Worm (Caenorhabditis elegans) whole organism, L2 larva: ENCODE results near the gene sra-2.

Source experiments
- C34F6.9 ChIP-seq: fragments of 150-350 bp; optimal IDR thresholded peaks from 2 replicates; lab custom pipeline; 2014; ENCODE audit warnings: missing biosample characterization, missing genetic modification characterization
- F13H6.1 ChIP-seq: sonication (generic microtip); optimal IDR thresholded peaks from 2 replicates; lab custom pipeline; 2016; ENCODE audit warnings: missing genetic modification characterization, missing compliant biosample characterization
- R02D3.7 ChIP-seq: fragments of 150-350 bp; optimal IDR thresholded peaks from 2 replicates; lab custom pipeline; 2014; ENCODE audit warnings: missing biosample characterization, missing genetic modification characterization
- Y55F3AM.14 ChIP-seq: fragments of 200-800 bp; sonication (Bioruptor generic); optimal IDR thresholded peaks from 2 replicates; lab custom pipeline; 2018; ENCODE audit warnings: mild to moderate bottlenecking, missing genetic modification characterization, missing compliant biosample characterization
- alr-1 ChIP-seq: fragments of 150-350 bp; optimal IDR thresholded peaks from 2 replicates; lab custom pipeline; 2014; ENCODE audit warnings: missing biosample characterization, missing genetic modification characterization
- aly-2 ChIP-seq: fragments of 150-350 bp; optimal IDR thresholded peaks from 2 replicates; lab custom pipeline; 2014; ENCODE audit warnings: missing biosample characterization, missing genetic modification characterization
- ama-1 ChIP-seq: fragments of 150-350 bp; optimal IDR thresholded peaks from 2 replicates; lab custom pipeline; 2018; ENCODE audit warnings: inconsistent platforms
- blmp-1 ChIP-seq: sonication (generic microtip); optimal IDR thresholded peaks from 2 replicates; lab custom pipeline; 2017; ENCODE audit warnings: missing genetic modification characterization, mild to moderate bottlenecking, missing compliant biosample characterization, antibody characterized with exemption, moderate library complexity; ENCODE audit not compliant: insufficient read depth
- ceh-16 ChIP-seq: fragments of 150-350 bp; optimal IDR thresholded peaks from 2 replicates; lab custom pipeline; 2014; ENCODE audit warnings: missing biosample characterization, missing genetic modification characterization
- ceh-82 ChIP-seq: fragments of 150-350 bp; optimal IDR thresholded peaks from 2 replicates; lab custom pipeline; 2014; ENCODE audit warnings: missing biosample characterization, missing genetic modification characterization
- crh-2 ChIP-seq: sonication (generic microtip); optimal IDR thresholded peaks from 2 replicates; lab custom pipeline; 2017; ENCODE audit warnings: missing biosample characterization, missing genetic modification characterization
- dmd-4 ChIP-seq: sonication (generic microtip); optimal IDR thresholded peaks from 2 replicates; lab custom pipeline; 2017; ENCODE audit warnings: missing biosample characterization, missing genetic modification characterization
- egl-27 ChIP-seq: sonication (generic microtip); optimal IDR thresholded peaks from 3 replicates; lab custom pipeline; 2017; ENCODE audit warnings: missing biosample characterization, missing genetic modification reagents, missing genetic modification characterization
- elt-1 ChIP-seq: fragments of 150-350 bp; optimal IDR thresholded peaks from 2 replicates; lab custom pipeline; 2014; ENCODE audit warnings: missing biosample characterization, missing genetic modification characterization
- elt-3 ChIP-seq: sonication (generic microtip); optimal IDR thresholded peaks from 2 replicates; lab custom pipeline; 2017; ENCODE audit warnings: missing biosample characterization, missing genetic modification characterization
- fos-1 ChIP-seq: fragments of 150-350 bp; optimal IDR thresholded peaks from 2 replicates; lab custom pipeline; 2014; ENCODE audit warnings: missing biosample characterization, missing genetic modification characterization
- gmeb-1 ChIP-seq: fragments of 150-350 bp; optimal IDR thresholded peaks from 2 replicates; lab custom pipeline; 2014; ENCODE audit warnings: missing biosample characterization, missing genetic modification characterization
- lin-11 ChIP-seq: fragments of 150-350 bp; sonication (generic microtip); optimal IDR thresholded peaks from 2 replicates; lab custom pipeline; 2014; ENCODE audit warnings: missing biosample characterization, missing genetic modification characterization, inconsistent platforms, mixed read lengths
- lin-13 ChIP-seq: fragments of 150-350 bp; optimal IDR thresholded peaks from 2 replicates; lab custom pipeline; 2014; ENCODE audit warnings: missing biosample characterization, missing genetic modification reagents, missing genetic modification characterization
- lin-39 ChIP-seq: fragments of 150-350 bp; optimal IDR thresholded peaks from 2 replicates; lab custom pipeline; 2014; ENCODE audit warnings: missing biosample characterization, missing genetic modification reagents, missing genetic modification characterization
- lsy-2 ChIP-seq, 2 experiments: fragments of 150-350 bp in 1 of 2; sonication (generic microtip) in 1 of 2; optimal IDR thresholded peaks; 2 replicates each; lab custom pipeline; 2014 to 2017; ENCODE audit warnings: missing biosample characterization in 2 of 2, missing genetic modification characterization in 2 of 2
- mab-5 ChIP-seq: fragments of 150-350 bp; optimal IDR thresholded peaks from 2 replicates; lab custom pipeline; 2014; ENCODE audit warnings: missing biosample characterization, missing genetic modification characterization
- mbf-1 ChIP-seq: sonication (generic microtip); optimal IDR thresholded peaks from 2 replicates; lab custom pipeline; 2017; ENCODE audit warnings: missing biosample characterization, missing genetic modification characterization
- mdl-1 ChIP-seq, 2 experiments: fragments of 150-350 bp in 1 of 2; sonication (generic microtip) in 1 of 2; optimal IDR thresholded peaks; 2 replicates each; lab custom pipeline; 2017; ENCODE audit warnings: missing biosample characterization in 2 of 2, missing genetic modification characterization in 2 of 2
- nhr-10 ChIP-seq: sonication (generic microtip); optimal IDR thresholded peaks from 2 replicates; lab custom pipeline; 2017; ENCODE audit warnings: missing biosample characterization, missing genetic modification characterization
- nhr-129 ChIP-seq: fragments of 150-350 bp; optimal IDR thresholded peaks from 2 replicates; lab custom pipeline; 2014; ENCODE audit warnings: missing biosample characterization, missing genetic modification characterization
- nhr-23 ChIP-seq: fragments of 150-350 bp; optimal IDR thresholded peaks from 2 replicates; lab custom pipeline; 2014; ENCODE audit warnings: missing biosample characterization, missing genetic modification reagents, missing genetic modification characterization
- nhr-237 ChIP-seq: fragments of 150-350 bp; optimal IDR thresholded peaks from 2 replicates; lab custom pipeline; 2014; ENCODE audit warnings: missing biosample characterization, missing genetic modification characterization
- nhr-25 ChIP-seq: fragments of 150-350 bp; sonication (generic microtip); optimal IDR thresholded peaks from 3 replicates; lab custom pipeline; 2014; ENCODE audit warnings: missing biosample characterization, missing genetic modification characterization
- nhr-6 ChIP-seq: fragments of 150-350 bp; optimal IDR thresholded peaks from 2 replicates; lab custom pipeline; 2014; ENCODE audit warnings: missing biosample characterization, missing genetic modification characterization
- peb-1 ChIP-seq: fragments of 150-350 bp; optimal IDR thresholded peaks from 2 replicates; lab custom pipeline; 2014; ENCODE audit warnings: missing biosample characterization, missing genetic modification characterization
- sem-4 ChIP-seq: fragments of 150-350 bp; optimal IDR thresholded peaks from 2 replicates; lab custom pipeline; 2014; ENCODE audit warnings: missing biosample characterization, missing genetic modification reagents, missing genetic modification characterization
- skn-1 ChIP-seq: sonication (generic microtip); optimal IDR thresholded peaks from 2 replicates; lab custom pipeline; 2017; ENCODE audit warnings: missing biosample characterization, missing genetic modification characterization
- sma-3 ChIP-seq: sonication (generic microtip); optimal IDR thresholded peaks from 2 replicates; lab custom pipeline; 2016; ENCODE audit warnings: missing genetic modification reagents, missing genetic modification characterization, missing compliant biosample characterization
- sma-9 ChIP-seq, 2 experiments: fragments of 150-350 bp in 1 of 2; sonication (generic microtip) in 1 of 2; optimal IDR thresholded peaks; 2 replicates each; lab custom pipeline; 2014 to 2016; ENCODE audit warnings: missing genetic modification characterization in 2 of 2, mild to moderate bottlenecking in 1 of 2, missing biosample characterization in 1 of 2, missing compliant biosample characterization in 1 of 2, missing genetic modification reagents in 1 of 2, moderate library complexity in 1 of 2
- snpc-4 ChIP-seq: fragments of 150-350 bp; optimal IDR thresholded peaks from 2 replicates; lab custom pipeline; 2014; ENCODE audit warnings: missing biosample characterization, missing genetic modification characterization
- unc-39 ChIP-seq: fragments of 150-350 bp; optimal IDR thresholded peaks from 2 replicates; lab custom pipeline; 2014; ENCODE audit warnings: missing biosample characterization, missing genetic modification characterization
- unc-55 ChIP-seq: fragments of 150-350 bp; sonication (generic microtip); optimal IDR thresholded peaks from 3 replicates; lab custom pipeline; 2014; ENCODE audit warnings: missing biosample characterization, missing genetic modification reagents, missing genetic modification characterization
- unc-62 ChIP-seq: fragments of 150-350 bp; optimal IDR thresholded peaks from 2 replicates; lab custom pipeline; 2014; ENCODE audit warnings: missing biosample characterization, missing genetic modification reagents, missing genetic modification characterization
- zag-1 ChIP-seq: fragments of 150-350 bp; optimal IDR thresholded peaks from 2 replicates; lab custom pipeline; 2014; ENCODE audit warnings: missing biosample characterization, missing genetic modification characterization
- ztf-1 ChIP-seq: fragments of 200-800 bp; sonication (Bioruptor generic); conservative IDR thresholded peaks from 2 replicates; pipeline ENCODE4 v1.3.6; 2022; ENCODE audit warnings: missing genetic modification characterization, missing compliant biosample characterization
- ztf-11 ChIP-seq: sonication (generic microtip); optimal IDR thresholded peaks from 2 replicates; lab custom pipeline; 2017; ENCODE audit warnings: missing biosample characterization, missing genetic modification characterization
- ztf-4 ChIP-seq: fragments of 150-350 bp; optimal IDR thresholded peaks from 2 replicates; lab custom pipeline; 2014; ENCODE audit warnings: missing biosample characterization, missing genetic modification characterization

The sra-2 gene

ce11 chrII:9498589-9498988 is 30.0 kb upstream of the sra-2 start:
- TF ChIP-seq sma-9 (GFP tag; optimal IDR thresholded peaks at IDR 0.05; lab: Kevin White, UChicago) (peak; percentile 13), sma-9 (tag; optimal IDR thresholded peaks at IDR 0.05; lab: Kevin White, UChicago) (no peak), fos-1 (tag; lab: Kevin White, UChicago) (peak; percentile 38), ztf-11 (tag; lab: Kevin White, UChicago) (no peak), snpc-4 (no peak), gmeb-1 (tag; lab: Kevin White, UChicago) (peak; percentile 23)
- TF ChIP-seq, all 48 proteins: peak for 3

- TF ChIP-seq unc-55 (GFP tag; lab: Kevin White, UChicago) (no peak), gmeb-1 (tag; lab: Kevin White, UChicago) (peak; percentile 46), R02D3.7 (no peak), elt-1 (tag; lab: Kevin White, UChicago) (no peak), peb-1 (tag; lab: Kevin White, UChicago) (no peak), F13H6.1 (tag; lab: Kevin White, UChicago) (peak; percentile 78), egl-27 (tag; lab: Kevin White, UChicago) (no peak), nhr-129 (tag; lab: Kevin White, UChicago) (peak; percentile 7), blmp-1 (tag; lab: Kevin White, UChicago) (no peak), lsy-2 (tag; optimal IDR thresholded peaks at IDR 0.05; lab: Kevin White, UChicago) (no peak), sma-3 (GFP tag; lab: Kevin White, UChicago) (peak; percentile 49), fos-1 (tag; lab: Kevin White, UChicago) (peak; percentile 78), mab-5 (tag; lab: Kevin White, UChicago) (no peak), sma-9 (GFP tag; optimal IDR thresholded peaks at IDR 0.05; lab: Kevin White, UChicago) (peak; percentile 92), sma-9 (tag; optimal IDR thresholded peaks at IDR 0.05; lab: Kevin White, UChicago) (no peak), ceh-16 (no peak), Y55F3AM.14 (GFP tag; lab: Kevin White, UChicago) (no peak), nhr-6 (tag; lab: Kevin White, UChicago) (no peak), nhr-237 (tag; lab: Kevin White, UChicago) (no peak), nhr-10 (tag; lab: Kevin White, UChicago) (no peak), ztf-11 (tag; lab: Kevin White, UChicago) (no peak), C34F6.9 (tag; lab: Kevin White, UChicago) (no peak), lin-13 (GFP tag; lab: Kevin White, UChicago) (no peak), nhr-25 (tag; lab: Kevin White, UChicago) (no peak), unc-62 (GFP tag; lab: Kevin White, UChicago) (no peak), aly-2 (no peak), ztf-4 (tag; lab: Kevin White, UChicago) (no peak), nhr-23 (tag; lab: Kevin White, UChicago) (no peak), alr-1 (tag; lab: Kevin White, UChicago) (no peak), ceh-82 (tag; lab: Kevin White, UChicago) (no peak), skn-1 (tag; lab: Kevin White, UChicago) (no peak), mdl-1 (tag; optimal IDR thresholded peaks at IDR 0.05; lab: Kevin White, UChicago) (peak in 1 of 2 experiments; percentile 63), mbf-1 (tag; lab: Kevin White, UChicago) (no peak), lin-11 (no peak), crh-2 (tag; lab: Kevin White, UChicago) (peak; percentile 66), unc-39 (tag; lab: Kevin White, UChicago) (no peak), lin-39 (tag; lab: Kevin White, UChicago) (no peak), ztf-1 (no peak), zag-1 (tag; lab: Kevin White, UChicago) (no peak), dmd-4 (tag; lab: Kevin White, UChicago) (no peak), sem-4 (tag; lab: Kevin White, UChicago) (no peak), ama-1 (lab: Kevin White, UChicago) (no peak), elt-3 (tag; lab: Kevin White, UChicago) (no peak), snpc-4 (no peak)
Observed at ce11 chrII:9500926-9501325, 27.7 kb upstream of the sra-2 start.
